Fruit fly (Drosophila melanogaster) S2 (cell line): ENCODE measurements around the gene hry.

ENCODE experiments used
- CG8478 ChIP-seq: fragments of >200 bp; optimal IDR thresholded peaks from 2 replicates; lab custom pipeline; 2018
- CTCF ChIP-seq, 2 experiments: fragments of >200 bp; optimal IDR thresholded peaks; 2 replicates each; lab custom pipeline; 2018

- no peak for TF ChIP-seq CG8478
- no peak for TF ChIP-seq CTCF (optimal IDR thresholded peaks at IDR 0.05; lab: Kevin White, UChicago)
Observed at dm6 chr3L:8643810-8644552, 31.6 kb upstream of the hry start.
